Fruit fly (Drosophila melanogaster) whole organism, embryonic: ENCODE data around the gene mRpL15.

Experiments used
- Ada2b ChIP-seq: fragments of 200-800 bp; sonication (Bioruptor generic); IDR thresholded peaks from 2 replicates; pipeline ENCODE4 v1.3.6; 2022; ENCODE audit warnings: missing biosample characterization, missing genetic modification characterization
- BEAF-32 ChIP-seq: fragments of 200-800 bp; sonication (Bioruptor generic); optimal IDR thresholded peaks from 3 replicates; lab custom pipeline; 2017; ENCODE audit warnings: missing biosample characterization, missing genetic modification characterization, mild to moderate bottlenecking, moderate library complexity, missing genetic modification reagents
- Bdp1 ChIP-seq: fragments of 200-800 bp; sonication (Bioruptor generic); optimal IDR thresholded peaks from 3 replicates; lab custom pipeline; 2016; ENCODE audit warnings: missing biosample characterization, missing genetic modification characterization
- CG10147 ChIP-seq: fragments of 200-800 bp; sonication (Bioruptor generic); optimal IDR thresholded peaks from 2 replicates; lab custom pipeline; 2019; ENCODE audit warnings: missing biosample characterization, mild to moderate bottlenecking, missing genetic modification characterization, moderate library complexity
- CG10366 ChIP-seq: fragments of 200-800 bp; sonication (Bioruptor generic); IDR thresholded peaks from 2 replicates; pipeline ENCODE4 v1.3.6; 2022; ENCODE audit warnings: missing biosample characterization, missing genetic modification characterization
- CG11247 ChIP-seq: fragments of 200-800 bp; sonication (Bioruptor generic); IDR thresholded peaks from 2 replicates; pipeline ENCODE4 v1.3.6; 2022; ENCODE audit warnings: missing biosample characterization, missing genetic modification characterization
- CG11696 ChIP-seq: fragments of 200-800 bp; sonication (Bioruptor generic); IDR thresholded peaks from 2 replicates; pipeline ENCODE4 v1.3.6; 2022; ENCODE audit warnings: missing biosample characterization, missing genetic modification characterization
- CG13624 ChIP-seq: fragments of 200-800 bp; sonication (Bioruptor generic); optimal IDR thresholded peaks from 2 replicates; lab custom pipeline; 2016; ENCODE audit warnings: missing biosample characterization, missing genetic modification characterization
- CG14860 ChIP-seq: fragments of 200-800 bp; sonication (Bioruptor generic); IDR thresholded peaks from 3 replicates; pipeline ENCODE4 v1.3.6; 2022; ENCODE audit warnings: missing biosample characterization, missing genetic modification characterization; ENCODE audit not compliant: partially characterized antibody
- CG15011 ChIP-seq: fragments of 200-800 bp; sonication (Bioruptor generic); optimal IDR thresholded peaks from 3 replicates; lab custom pipeline; 2018; ENCODE audit warnings: missing biosample characterization, mild to moderate bottlenecking, missing genetic modification characterization
- CG15269 ChIP-seq: fragments of 200-800 bp; sonication (Bioruptor generic); optimal IDR thresholded peaks from 2 replicates; lab custom pipeline; 2018; ENCODE audit warnings: missing biosample characterization, mild to moderate bottlenecking, missing genetic modification characterization, moderate library complexity
- CG17612 ChIP-seq: fragments of 200-800 bp; sonication (Bioruptor generic); IDR thresholded peaks from 2 replicates; pipeline ENCODE4 v1.3.6; 2022; ENCODE audit warnings: missing biosample characterization, missing genetic modification characterization
- CG2889 ChIP-seq: fragments of 200-800 bp; sonication (Bioruptor generic); IDR thresholded peaks from 3 replicates; pipeline ENCODE4 v1.3.6; 2022; ENCODE audit warnings: missing biosample characterization, missing genetic modification characterization
- CG31441 ChIP-seq: fragments of 200-800 bp; sonication (Bioruptor generic); IDR thresholded peaks from 2 replicates; pipeline ENCODE4 v1.3.6; 2022; ENCODE audit warnings: missing biosample characterization, missing genetic modification characterization
- CG34422 ChIP-seq: fragments of 200-800 bp; sonication (Bioruptor generic); IDR thresholded peaks from 3 replicates; pipeline ENCODE4 v1.3.6; 2022; ENCODE audit warnings: missing biosample characterization, missing genetic modification characterization
- CG4424 ChIP-seq: fragments of 200-800 bp; sonication (Bioruptor generic); optimal IDR thresholded peaks from 3 replicates; lab custom pipeline; 2016; ENCODE audit warnings: missing biosample characterization, missing genetic modification characterization
- CG6654 ChIP-seq: fragments of 200-800 bp; sonication (Bioruptor generic); optimal IDR thresholded peaks from 2 replicates; lab custom pipeline; 2017; ENCODE audit warnings: missing biosample characterization, mild to moderate bottlenecking, missing genetic modification characterization
- CG7745 ChIP-seq: fragments of 200-800 bp; sonication (Bioruptor generic); optimal IDR thresholded peaks from 2 replicates; lab custom pipeline; 2018; ENCODE audit warnings: missing biosample characterization, mild to moderate bottlenecking, missing genetic modification characterization, moderate library complexity
- CG8388 ChIP-seq: fragments of 200-800 bp; sonication (Bioruptor generic); optimal IDR thresholded peaks from 2 replicates; lab custom pipeline; 2019; ENCODE audit warnings: missing biosample characterization, mild to moderate bottlenecking, missing genetic modification characterization, moderate library complexity
- CG9727 ChIP-seq: fragments of 200-800 bp; sonication (Bioruptor generic); optimal IDR thresholded peaks from 3 replicates; lab custom pipeline; 2017; ENCODE audit warnings: missing biosample characterization, mild to moderate bottlenecking, missing genetic modification characterization
- CG9817 ChIP-seq: fragments of 200-800 bp; sonication (Bioruptor generic); optimal IDR thresholded peaks from 2 replicates; lab custom pipeline; 2018; ENCODE audit warnings: missing biosample characterization, mild to moderate bottlenecking, missing genetic modification characterization, moderate library complexity
- CkIIα-i1 ChIP-seq: fragments of 200-800 bp; sonication (Bioruptor generic); IDR thresholded peaks from 2 replicates; pipeline ENCODE4 v1.3.6; 2022; ENCODE audit warnings: missing biosample characterization, missing genetic modification characterization
- Jarid2 ChIP-seq: fragments of 200-800 bp; sonication (Bioruptor generic); optimal IDR thresholded peaks from 3 replicates; lab custom pipeline; 2017; ENCODE audit warnings: mild to moderate bottlenecking, missing biosample characterization, missing genetic modification reagents, missing genetic modification characterization
- MTF-1 ChIP-seq: fragments of 200-800 bp; sonication (Bioruptor generic); optimal IDR thresholded peaks from 2 replicates; lab custom pipeline; 2018; ENCODE audit warnings: missing biosample characterization, mild to moderate bottlenecking, missing genetic modification characterization, borderline replicate concordance
- Meics ChIP-seq: fragments of 200-800 bp; sonication (Bioruptor generic); optimal IDR thresholded peaks from 2 replicates; lab custom pipeline; 2017; ENCODE audit warnings: missing biosample characterization, mild to moderate bottlenecking, missing genetic modification characterization
- Rx ChIP-seq: fragments of 200-800 bp; sonication (Bioruptor generic); IDR thresholded peaks from 2 replicates; pipeline ENCODE4 v1.3.6; 2022; ENCODE audit warnings: missing biosample characterization, missing genetic modification characterization
- Sox102F ChIP-seq: fragments of 200-800 bp; sonication (Bioruptor generic); optimal IDR thresholded peaks from 2 replicates; lab custom pipeline; 2018; ENCODE audit warnings: missing biosample characterization, mild to moderate bottlenecking, missing genetic modification characterization, moderate library complexity
- abd-A ChIP-seq: fragments of 200-800 bp; sonication (Bioruptor generic); optimal IDR thresholded peaks from 3 replicates; lab custom pipeline; 2019; ENCODE audit warnings: missing biosample characterization, mild to moderate bottlenecking, missing genetic modification characterization, moderate library complexity
- ash1 ChIP-seq: fragments of 200-800 bp; sonication (Bioruptor generic); optimal IDR thresholded peaks from 2 replicates; lab custom pipeline; 2018; ENCODE audit warnings: missing biosample characterization, mild to moderate bottlenecking, missing genetic modification characterization
- bsh ChIP-seq, 2 experiments: fragments of 200-800 bp; sonication (Bioruptor generic); optimal IDR thresholded peaks; 2 replicates each; lab custom pipeline; 2017 to 2018; ENCODE audit warnings: mild to moderate bottlenecking in 2 of 2, missing biosample characterization in 2 of 2, missing genetic modification characterization in 2 of 2, moderate library complexity in 1 of 2
- cwo ChIP-seq: fragments of 200-800 bp; sonication (Bioruptor generic); optimal IDR thresholded peaks from 3 replicates; lab custom pipeline; 2017; ENCODE audit warnings: missing biosample characterization, missing genetic modification characterization, mild to moderate bottlenecking, moderate library complexity, missing genetic modification reagents
- dmrt11E ChIP-seq: fragments of 200-800 bp; sonication (Bioruptor generic); optimal IDR thresholded peaks from 3 replicates; lab custom pipeline; 2018; ENCODE audit warnings: missing biosample characterization, mild to moderate bottlenecking, missing genetic modification characterization, moderate library complexity
- emc ChIP-seq: fragments of 200-800 bp; sonication (Bioruptor generic); optimal IDR thresholded peaks from 2 replicates; lab custom pipeline; 2016; ENCODE audit warnings: missing biosample characterization, missing genetic modification characterization
- gfzf ChIP-seq: fragments of 200-800 bp; sonication (Bioruptor generic); optimal IDR thresholded peaks from 2 replicates; lab custom pipeline; 2016; ENCODE audit warnings: missing biosample characterization, mild to moderate bottlenecking, missing genetic modification characterization, moderate library complexity
- hb ChIP-seq: fragments of 200-800 bp; sonication (Bioruptor generic); IDR thresholded peaks from 3 replicates; pipeline ENCODE4 v1.3.6; 2022; ENCODE audit warnings: missing biosample characterization, missing genetic modification characterization; ENCODE audit not compliant: partially characterized antibody
- hbn ChIP-seq: fragments of 200-800 bp; sonication (Bioruptor generic); IDR thresholded peaks from 2 replicates; pipeline ENCODE4 v1.3.6; 2022; ENCODE audit warnings: missing biosample characterization, missing genetic modification characterization; ENCODE audit not compliant: partially characterized antibody
- ind ChIP-seq: fragments of 200-800 bp; sonication (Bioruptor generic); optimal IDR thresholded peaks from 3 replicates; lab custom pipeline; 2016; ENCODE audit warnings: missing biosample characterization, missing genetic modification characterization
- jing ChIP-seq: fragments of 200-800 bp; sonication (Bioruptor generic); optimal IDR thresholded peaks from 2 replicates; lab custom pipeline; 2018; ENCODE audit warnings: missing biosample characterization, mild to moderate bottlenecking, missing genetic modification characterization
- mirr ChIP-seq: fragments of 200-800 bp; sonication (Bioruptor generic); optimal IDR thresholded peaks from 3 replicates; lab custom pipeline; 2018; ENCODE audit warnings: missing biosample characterization, mild to moderate bottlenecking, missing genetic modification characterization
- nom ChIP-seq: fragments of 200-800 bp; sonication (Bioruptor generic); optimal IDR thresholded peaks from 2 replicates; lab custom pipeline; 2017; ENCODE audit warnings: missing biosample characterization, missing genetic modification characterization, mild to moderate bottlenecking, moderate library complexity, missing genetic modification reagents
- odd ChIP-seq: fragments of 200-800 bp; sonication (Bioruptor generic); optimal IDR thresholded peaks from 2 replicates; lab custom pipeline; 2017; ENCODE audit warnings: missing biosample characterization, mild to moderate bottlenecking, missing genetic modification characterization
- p53 ChIP-seq: fragments of 200-800 bp; sonication (Bioruptor generic); optimal IDR thresholded peaks from 2 replicates; lab custom pipeline; 2016; ENCODE audit warnings: missing biosample characterization, missing genetic modification characterization
- pan ChIP-seq, 4 experiments: fragments of >200 bp in 3 of 4; fragments of 200-800 bp in 1 of 4; sonication (Bioruptor generic) in 1 of 4; optimal IDR thresholded peaks in 3 of 4; IDR thresholded peaks in 1 of 4; 2 replicates each; pipeline versions ENCODE4 v1.3.6 to Lab custom; 2017 to 2022; ENCODE audit warnings: missing biosample characterization in 2 of 4, missing genetic modification characterization in 2 of 4, mixed read lengths in 1 of 4
- pum ChIP-seq: fragments of 200-800 bp; sonication (Bioruptor generic); optimal IDR thresholded peaks from 2 replicates; lab custom pipeline; 2016; ENCODE audit warnings: missing biosample characterization, missing genetic modification characterization
- schlank ChIP-seq: fragments of 200-800 bp; sonication (Bioruptor generic); optimal IDR thresholded peaks from 2 replicates; lab custom pipeline; 2018; ENCODE audit warnings: missing biosample characterization, mild to moderate bottlenecking, missing genetic modification characterization
- stc ChIP-seq: fragments of 200-800 bp; sonication (Bioruptor generic); IDR thresholded peaks from 2 replicates; pipeline ENCODE4 v1.3.6; 2022; ENCODE audit warnings: missing biosample characterization, missing genetic modification characterization

mRpL15 gene

dm6 chr3L:20441632-20442469 is 5.8 kb upstream of the mRpL15 start, which contains the start of gene CG5910 (continued):
- TF ChIP-seq CG15269: peak; percentile 90
- peak; percentile 25 to 89 for TF ChIP-seq bsh (GFP tag; optimal IDR thresholded peaks at IDR 0.05; lab: Kevin White, UChicago)
- no peak for TF ChIP-seq BEAF-32 (GFP tag; lab: Kevin White, UChicago)
- TF ChIP-seq CG17612: peak; percentile 50; the same call in 1 of the 2 replicates
- TF ChIP-seq abd-A (tag; lab: Kevin White, UChicago): peak; percentile 61
- TF ChIP-seq odd (GFP tag; lab: Kevin White, UChicago): peak; percentile 87
- peak; percentile 95 for TF ChIP-seq CG31441 (GFP tag; lab: Robert Waterston, UW)
- TF ChIP-seq Jarid2 (GFP tag; lab: Kevin White, UChicago): peak; percentile 63
- TF ChIP-seq CG10147 (GFP tag; lab: Kevin White, UChicago): peak; percentile 96
- peak; percentile 3 for TF ChIP-seq mirr (GFP tag; lab: Kevin White, UChicago)
- TF ChIP-seq pum (GFP tag; lab: Kevin White, UChicago): no peak
- peak; percentile 88 for TF ChIP-seq ind (GFP tag; lab: Kevin White, UChicago)
- TF ChIP-seq CG34422 (GFP tag; lab: Robert Waterston, UW): peak; percentile 24; the same call in 1 of the 3 replicates
- TF ChIP-seq CG10366 (GFP tag; lab: Robert Waterston, UW): peak; percentile 66
- TF ChIP-seq CG9817: peak; percentile 80
- TF ChIP-seq CG9727: peak; percentile 95
- no peak for TF ChIP-seq ash1 (GFP tag; lab: Kevin White, UChicago)
- peak; percentile 32 for TF ChIP-seq schlank
- peak; percentile 70 for TF ChIP-seq jing
- TF ChIP-seq CG11247: peak; percentile 70
- no peak for TF ChIP-seq hb (GFP tag; lab: Robert Waterston, UW)
- peak; percentile 60 for TF ChIP-seq CG6654 (GFP tag; lab: Kevin White, UChicago)
- TF ChIP-seq gfzf: no peak
- TF ChIP-seq Meics (GFP tag; lab: Kevin White, UChicago): peak; percentile 94
- TF ChIP-seq emc (GFP tag; lab: Kevin White, UChicago): no peak
- peak; percentile 87 for TF ChIP-seq CG8388 (GFP tag; lab: Kevin White, UChicago)
- TF ChIP-seq dmrt11E (tag; lab: Kevin White, UChicago): peak; percentile 91
- TF ChIP-seq Sox102F (GFP tag; lab: Kevin White, UChicago): peak; percentile 88
- TF ChIP-seq CG14860: no peak
- TF ChIP-seq CG13624: peak; percentile 16
- 0 out of 2 replicates have a peak, but pooled peaks have one; percentile 31 for TF ChIP-seq Rx
- TF ChIP-seq CG7745: no peak
- TF ChIP-seq p53 (GFP tag; lab: Kevin White, UChicago): no peak
- no peak for TF ChIP-seq CkIIα-i1 (GFP tag; lab: Robert Waterston, UW)
- TF ChIP-seq hbn (GFP tag; lab: Robert Waterston, UW): no peak
- TF ChIP-seq Bdp1 (GFP tag; lab: Kevin White, UChicago): peak; percentile 31
- TF ChIP-seq stc: peak; percentile 78
- peak; percentile 88 for TF ChIP-seq cwo (GFP tag; lab: Kevin White, UChicago)
- TF ChIP-seq Ada2b: peak; percentile 75
- peak; percentile 88 for TF ChIP-seq CG4424 (GFP tag; lab: Kevin White, UChicago)
- peak; percentile 79 for TF ChIP-seq CG15011 (GFP tag; lab: Kevin White, UChicago)
- TF ChIP-seq CG2889: 0 out of 3 replicates have a peak, but pooled peaks have one; percentile 56
- peak; percentile 40 for TF ChIP-seq nom (GFP tag; lab: Kevin White, UChicago)
- peak; percentile 66; the same call in 1 of the 2 replicates for TF ChIP-seq CG11696 (GFP tag; lab: Robert Waterston, UW)
- TF ChIP-seq pan (optimal IDR thresholded peaks at IDR 0.05; lab: Kevin White, UChicago): no peak
- TF ChIP-seq pan (GFP tag; optimal IDR thresholded peaks at IDR 0.05 in 1 of 2, IDR thresholded peaks at IDR 0.05 in 1 of 2): peak in 1 of 2 experiments; percentile 73
- peak; percentile 53 for TF ChIP-seq MTF-1
